Fruit fly (Drosophila melanogaster): ENCODE measurements around the gene emb.
A peak's percentile ranks its signal among the peaks of the same experiment; 100 is the strongest.

emb gene

DNA sequence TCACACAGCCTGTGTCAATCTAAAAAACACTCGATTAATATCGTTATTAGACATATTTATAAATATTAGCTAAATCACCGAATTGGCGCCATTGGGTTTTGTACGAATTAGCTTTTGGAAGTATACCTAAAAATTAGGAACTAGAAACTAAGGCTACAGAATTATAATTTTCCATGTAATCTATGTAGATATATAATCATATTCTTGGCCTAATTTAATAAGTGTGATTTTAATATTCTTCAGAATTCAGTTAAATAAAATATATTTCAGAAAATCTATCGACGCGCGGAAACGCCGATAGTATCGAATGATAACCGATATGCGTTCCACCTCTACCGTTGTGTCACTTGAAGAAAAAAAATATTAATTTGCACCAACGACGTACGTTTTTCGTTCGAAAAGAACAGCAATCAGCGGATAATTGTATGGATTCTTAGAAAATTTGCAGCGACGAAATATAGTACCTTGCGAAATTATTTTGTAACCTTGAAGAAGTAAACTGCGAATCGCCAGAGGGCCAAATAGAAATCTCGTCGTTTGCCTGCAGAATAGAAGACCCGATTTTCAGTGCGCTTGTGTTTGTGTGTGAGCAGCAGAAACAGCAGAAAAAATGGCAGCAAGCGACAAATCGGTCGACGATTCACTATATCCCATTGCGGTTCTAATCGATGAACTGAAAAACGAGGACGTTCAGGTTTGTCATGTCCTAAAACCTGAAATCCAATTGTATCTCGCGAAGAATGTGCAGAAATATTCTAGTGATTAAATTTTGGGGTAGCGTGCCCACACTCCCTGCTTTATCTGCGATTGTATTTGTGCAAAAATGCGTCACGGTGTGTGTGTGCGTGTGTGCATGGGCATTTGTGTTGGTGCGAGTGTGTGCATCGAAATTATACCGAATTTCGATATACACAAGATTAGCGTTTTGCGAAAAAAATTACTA lies 37.4 kb upstream of the emb start, which contains the start of gene Pp2A-29B (continued):
- no peak for TF ChIP-seq eve (GFP tag; optimal IDR thresholded peaks at IDR 0.05)
- peak; percentile 100 for TF ChIP-seq CG16813 (GFP tag; IDR thresholded peaks at IDR 0.05; ENCODE audit: partially characterized antibody)
- TF ChIP-seq Kr (GFP tag; optimal IDR thresholded peaks at IDR 0.05), result no peak
- TF ChIP-seq CG14860 (GFP tag; IDR thresholded peaks at IDR 0.05; ENCODE audit: partially characterized antibody), result peak; percentile 100
- peak; percentile 37 for TF ChIP-seq sens (GFP tag)
- peak; percentile 25 for TF ChIP-seq twi (tag; optimal IDR thresholded peaks at IDR 0.05)
- peak; percentile 100 for TF ChIP-seq knrl (GFP tag; IDR thresholded peaks at IDR 0.05; ENCODE audit: partially characterized antibody)
- TF ChIP-seq cwo (GFP tag; optimal IDR thresholded peaks at IDR 0.05), result no peak
- TF ChIP-seq gro (GFP tag; optimal IDR thresholded peaks at IDR 0.05), result no peak
- peak; percentile 97 for TF ChIP-seq CG18011 (GFP tag; optimal IDR thresholded peaks at IDR 0.05)
- TF ChIP-seq Deaf1 (tag; optimal IDR thresholded peaks at IDR 0.05), result peak; percentile 7
- TF ChIP-seq bsh (GFP tag; optimal IDR thresholded peaks at IDR 0.05), result no peak
- no peak for TF ChIP-seq ara (GFP tag; IDR thresholded peaks at IDR 0.05)
- peak; percentile 42 for TF ChIP-seq CG8924 (tag; optimal IDR thresholded peaks at IDR 0.05)
- peak; percentile 19 for TF ChIP-seq Dip3 (GFP tag; optimal IDR thresholded peaks at IDR 0.05)
- TF ChIP-seq HmgZ (tag; optimal IDR thresholded peaks at IDR 0.05), result peak; percentile 27
- TF ChIP-seq CG8765 (GFP tag; IDR thresholded peaks at IDR 0.05), result no peak
- TF ChIP-seq CG9609 (GFP tag; optimal IDR thresholded peaks at IDR 0.05), result no peak
- peak; percentile 59 for TF ChIP-seq slou (GFP tag; optimal IDR thresholded peaks at IDR 0.05)
- TF ChIP-seq Sry-δ (GFP tag; optimal IDR thresholded peaks at IDR 0.05), result peak; percentile 92
- TF ChIP-seq CG9727 (GFP tag; optimal IDR thresholded peaks at IDR 0.05), result peak; percentile 61
- peak; percentile 42 for TF ChIP-seq CG15514 (GFP tag; optimal IDR thresholded peaks at IDR 0.05)
- no peak for TF ChIP-seq nau (GFP tag; optimal IDR thresholded peaks at IDR 0.05)
- TF ChIP-seq CG11560 (tag; IDR thresholded peaks at IDR 0.05), result peak; percentile 89
- TF ChIP-seq Hr3 (GFP tag; optimal IDR thresholded peaks at IDR 0.05), result peak; percentile 51
- no peak for TF ChIP-seq ttk (GFP tag; IDR thresholded peaks at IDR 0.05)
- TF ChIP-seq CG10654 (GFP tag; optimal IDR thresholded peaks at IDR 0.05), result no peak
- no peak for TF ChIP-seq gcm2 (GFP tag; optimal IDR thresholded peaks at IDR 0.05)
- peak; percentile 9 for TF ChIP-seq CG15269 (tag; optimal IDR thresholded peaks at IDR 0.05)
- no peak for TF ChIP-seq Poxn (GFP tag; IDR thresholded peaks at IDR 0.05)
- no peak for TF ChIP-seq CG13424 (tag; optimal IDR thresholded peaks at IDR 0.05)
- no peak for TF ChIP-seq emc (GFP tag; optimal IDR thresholded peaks at IDR 0.05)
- peak; percentile 98 for TF ChIP-seq amos (GFP tag; IDR thresholded peaks at IDR 0.05; ENCODE audit: partially characterized antibody)
- no peak for TF ChIP-seq so (GFP tag; IDR thresholded peaks at IDR 0.05)
- TF ChIP-seq vvl (GFP tag; IDR thresholded peaks at IDR 0.05), result 0 out of 2 replicates have a peak, but pooled peaks have one; percentile 11
- TF ChIP-seq Sox100B (GFP tag; optimal IDR thresholded peaks at IDR 0.05), result peak; percentile 21
- TF ChIP-seq CG15073 (GFP tag; optimal IDR thresholded peaks at IDR 0.05), result no peak
- TF ChIP-seq row (GFP tag; IDR thresholded peaks at IDR 0.05), result peak; percentile 85
- TF ChIP-seq exex (tag; optimal IDR thresholded peaks at IDR 0.05), result peak; percentile 35
- TF ChIP-seq mam (GFP tag; optimal IDR thresholded peaks at IDR 0.05), result peak; percentile 25
- TF ChIP-seq Bgb (GFP tag; IDR thresholded peaks at IDR 0.05; ENCODE audit: partially characterized antibody), result peak; percentile 97
- peak; percentile 93 for TF ChIP-seq sqz (GFP tag; optimal IDR thresholded peaks at IDR 0.05)
- peak; percentile 38 for TF ChIP-seq CG4424 (GFP tag; optimal IDR thresholded peaks at IDR 0.05)
- peak; percentile 48 for TF ChIP-seq gem (tag; optimal IDR thresholded peaks at IDR 0.05)
- no peak for TF ChIP-seq CG11723 (GFP tag; optimal IDR thresholded peaks at IDR 0.05)
- TF ChIP-seq CG11456 (GFP tag; IDR thresholded peaks at IDR 0.05), result no peak
- TF ChIP-seq CG6175 (GFP tag; IDR thresholded peaks at IDR 0.05), result no peak
- TF ChIP-seq dimm (GFP tag; IDR thresholded peaks at IDR 0.05), result no peak
- peak; percentile 88 for TF ChIP-seq E2f2 (GFP tag; IDR thresholded peaks at IDR 0.05)
